Worm (Caenorhabditis elegans): Measurements from ENCODE around the gene argk-1.

argk-1 gene

ce11 chrV:16094862-16095261, 8.8 kb upstream of the argk-1 start:
- TF ChIP-seq flt-1 (GFP tag; IDR thresholded peaks at IDR 0.05): no peak
- no peak for TF ChIP-seq pes-1 (GFP tag; IDR thresholded peaks at IDR 0.05)
- no peak for TF ChIP-seq ceh-36 (tag; optimal IDR thresholded peaks at IDR 0.05)
- TF ChIP-seq tbx-11 (GFP tag; IDR thresholded peaks at IDR 0.05): no peak
- TF ChIP-seq hnd-1 (tag; optimal IDR thresholded peaks at IDR 0.05): no peak

- TF ChIP-seq tbx-11 (GFP tag; IDR thresholded peaks at IDR 0.05) (no peak), hmbx-1 (tag; optimal IDR thresholded peaks at IDR 0.05) (no peak), tbx-37 (GFP tag; conservative IDR thresholded peaks at IDR 0.05) (no peak), sea-1 (GFP tag; conservative IDR thresholded peaks at IDR 0.05) (no peak), pes-1 (GFP tag; IDR thresholded peaks at IDR 0.05) (no peak), scrt-1 (GFP tag; IDR thresholded peaks at IDR 0.05) (no peak), hmg-4 (GFP tag; optimal IDR thresholded peaks at IDR 0.05) (no peak), ceh-13 (GFP tag; optimal IDR thresholded peaks at IDR 0.05) (no peak), aly-1 (tag; optimal IDR thresholded peaks at IDR 0.05) (no peak), ama-1 (optimal IDR thresholded peaks at IDR 0.05) (no peak), tra-4 (tag; optimal IDR thresholded peaks at IDR 0.05) (no peak), B0310.2 (tag; optimal IDR thresholded peaks at IDR 0.05) (no peak), hnd-1 (tag; optimal IDR thresholded peaks at IDR 0.05) (no peak), ets-7 (tag; optimal IDR thresholded peaks at IDR 0.05) (no peak), F13C5.2 (tag; optimal IDR thresholded peaks at IDR 0.05) (no peak)
Observed at ce11 chrV:16099441-16099840, 4.3 kb upstream of the argk-1 start, which contains the start of gene str-7. Gene str-7 (minus strand): TSS chrV:16099541.

ce11 chrV:16100103-16100730, 3.5 kb upstream of the argk-1 start, which contains the start of gene cth-1:
Gene cth-1 (plus strand): TSS chrV:16100680.
- TF ChIP-seq ceh-36 (tag; optimal IDR thresholded peaks at IDR 0.05) (no peak), tbx-37 (GFP tag; conservative IDR thresholded peaks at IDR 0.05) (no peak), scrt-1 (GFP tag; IDR thresholded peaks at IDR 0.05) (no peak), tbx-11 (GFP tag; IDR thresholded peaks at IDR 0.05) (no peak)

DNA sequence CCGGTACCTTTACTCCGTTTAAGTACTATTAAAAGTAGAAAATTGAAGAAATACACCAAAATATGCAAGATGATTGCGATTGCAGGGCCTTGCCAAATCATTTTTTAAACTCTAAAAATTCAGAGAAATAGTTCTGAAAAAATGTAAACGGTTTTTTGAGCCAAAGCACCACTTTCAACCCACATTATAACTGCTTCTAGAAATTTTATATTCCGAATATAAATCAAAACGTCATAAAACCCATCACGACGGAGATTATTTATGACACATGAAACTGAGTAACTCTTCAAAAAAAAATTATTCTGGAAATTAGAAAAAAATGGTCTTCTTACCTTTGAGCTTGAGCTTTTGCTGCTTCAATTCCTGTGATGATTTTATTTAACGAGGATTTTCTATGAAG, 10.5 kb downstream of the argk-1 start, which contains the start of gene srxa-16:
TSS of gene srxa-16 (minus strand) at position 101 of the 400 bp plus-strand sequence.
- TF ChIP-seq sea-1 (GFP tag; conservative IDR thresholded peaks at IDR 0.05): no peak

ce11 chrV:16115381-16115780, 11.7 kb downstream of the argk-1 start, which contains the start of gene str-25:
Gene str-25 (plus strand): TSS chrV:16115681.
- no peak for TF ChIP-seq F13C5.2 (tag; optimal IDR thresholded peaks at IDR 0.05)
- TF ChIP-seq ceh-36 (tag; optimal IDR thresholded peaks at IDR 0.05): no peak
- TF ChIP-seq tra-4 (tag; optimal IDR thresholded peaks at IDR 0.05): no peak
- no peak for TF ChIP-seq flt-1 (GFP tag; IDR thresholded peaks at IDR 0.05)

DNA sequence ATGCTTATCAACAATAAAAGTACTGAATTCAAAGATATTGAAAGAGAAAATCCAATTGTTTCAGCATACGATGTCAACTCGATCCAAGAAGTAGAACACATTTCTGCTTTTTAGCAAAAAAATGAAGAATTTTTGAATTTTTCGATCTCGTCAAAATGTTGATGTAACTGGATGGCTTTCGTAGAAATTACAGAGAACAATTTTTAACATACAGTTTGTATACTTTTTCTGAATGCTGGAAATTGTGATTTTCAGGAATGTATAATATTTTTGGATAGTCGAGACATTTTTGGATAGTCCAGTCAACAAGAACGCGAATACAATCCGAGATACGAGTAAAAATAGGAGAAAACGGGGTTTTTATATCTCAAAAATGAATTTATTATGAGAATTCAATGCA, 14.9 kb downstream of the argk-1 start, which contains the start of gene str-103:
TSS of gene str-103 (minus strand) at position 101 of the 400 bp plus-strand sequence.
- no peak for TF ChIP-seq aly-1 (tag; optimal IDR thresholded peaks at IDR 0.05)
- no peak for TF ChIP-seq tra-4 (tag; optimal IDR thresholded peaks at IDR 0.05)
- TF ChIP-seq B0310.2 (tag; optimal IDR thresholded peaks at IDR 0.05): no peak
- TF ChIP-seq ama-1 (optimal IDR thresholded peaks at IDR 0.05): no peak
- no peak for TF ChIP-seq hmbx-1 (tag; optimal IDR thresholded peaks at IDR 0.05)
- TF ChIP-seq hnd-1 (tag; optimal IDR thresholded peaks at IDR 0.05): no peak
- TF ChIP-seq scrt-1 (GFP tag; IDR thresholded peaks at IDR 0.05): no peak
- no peak for TF ChIP-seq pes-1 (GFP tag; IDR thresholded peaks at IDR 0.05)

DNA sequence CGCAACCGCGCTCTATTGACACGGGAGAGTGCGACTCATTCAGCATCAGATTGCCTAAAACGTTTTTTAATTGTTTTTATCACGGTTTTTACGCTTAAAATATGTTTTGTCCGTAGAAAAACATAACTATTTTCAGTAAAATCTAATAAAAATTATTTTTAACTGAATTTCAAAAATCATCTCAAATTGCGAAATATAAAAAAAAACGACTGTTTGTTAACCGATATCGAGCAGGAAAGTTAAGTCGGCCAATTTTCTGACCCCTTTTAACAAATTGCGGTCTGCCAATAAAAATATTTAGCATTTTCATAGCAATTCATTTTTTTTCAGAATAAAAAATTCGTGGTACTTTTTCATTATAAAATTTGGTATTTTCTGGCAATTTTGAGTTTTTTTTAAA, 16.8 kb downstream of the argk-1 start:
- TF ChIP-seq hmbx-1 (tag; optimal IDR thresholded peaks at IDR 0.05) (no peak), sea-1 (GFP tag; conservative IDR thresholded peaks at IDR 0.05) (no peak), aly-1 (tag; optimal IDR thresholded peaks at IDR 0.05) (no peak), hmg-4 (GFP tag; optimal IDR thresholded peaks at IDR 0.05) (no peak), B0310.2 (tag; optimal IDR thresholded peaks at IDR 0.05) (no peak), ceh-13 (GFP tag; optimal IDR thresholded peaks at IDR 0.05) (no peak), F13C5.2 (tag; optimal IDR thresholded peaks at IDR 0.05) (no peak), tra-4 (tag; optimal IDR thresholded peaks at IDR 0.05) (no peak), flt-1 (GFP tag; IDR thresholded peaks at IDR 0.05) (no peak), ama-1 (optimal IDR thresholded peaks at IDR 0.05) (no peak)

ce11 chrV:16120922-16121321, 17.2 kb downstream of the argk-1 start, which contains the start of gene skr-3:
Gene skr-3 (plus strand): TSS chrV:16121084.
- no peak for TF ChIP-seq scrt-1 (GFP tag; IDR thresholded peaks at IDR 0.05)
- no peak for TF ChIP-seq hmbx-1 (tag; optimal IDR thresholded peaks at IDR 0.05)
- TF ChIP-seq tbx-11 (GFP tag; IDR thresholded peaks at IDR 0.05): no peak
- TF ChIP-seq hnd-1 (tag; optimal IDR thresholded peaks at IDR 0.05): no peak
- no peak for TF ChIP-seq B0310.2 (tag; optimal IDR thresholded peaks at IDR 0.05)
- TF ChIP-seq ceh-36 (tag; optimal IDR thresholded peaks at IDR 0.05): no peak
- TF ChIP-seq ceh-13 (GFP tag; optimal IDR thresholded peaks at IDR 0.05): no peak
- no peak for TF ChIP-seq F13C5.2 (tag; optimal IDR thresholded peaks at IDR 0.05)

DNA sequence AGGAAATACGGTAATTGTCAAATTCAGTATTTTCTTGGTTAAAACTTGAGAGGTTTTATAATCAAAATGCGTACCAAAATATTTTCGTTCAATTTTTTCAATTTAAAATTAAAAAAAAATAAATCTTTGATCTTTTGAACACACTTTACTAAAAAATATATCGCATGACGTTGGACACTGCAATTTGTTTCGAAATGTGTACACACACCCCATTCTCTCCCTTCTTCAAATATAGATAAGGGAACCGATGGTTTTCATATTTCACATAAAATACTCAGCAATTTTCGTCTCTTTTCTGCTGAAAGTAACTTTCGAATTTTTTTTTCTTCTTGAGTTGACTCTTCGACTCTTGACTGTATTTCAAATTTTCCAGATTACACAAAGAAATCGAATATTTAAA, 17.8 kb downstream of the argk-1 start:
- no peak for TF ChIP-seq sea-1 (GFP tag; conservative IDR thresholded peaks at IDR 0.05)
- TF ChIP-seq ama-1 (optimal IDR thresholded peaks at IDR 0.05): no peak
- no peak for TF ChIP-seq tra-4 (tag; optimal IDR thresholded peaks at IDR 0.05)
- TF ChIP-seq tbx-37 (GFP tag; conservative IDR thresholded peaks at IDR 0.05): no peak
- TF ChIP-seq hmg-4 (GFP tag; optimal IDR thresholded peaks at IDR 0.05): no peak
- no peak for TF ChIP-seq ets-7 (tag; optimal IDR thresholded peaks at IDR 0.05)
- no peak for TF ChIP-seq scrt-1 (GFP tag; IDR thresholded peaks at IDR 0.05)
- no peak for TF ChIP-seq B0310.2 (tag; optimal IDR thresholded peaks at IDR 0.05)
- TF ChIP-seq hmbx-1 (tag; optimal IDR thresholded peaks at IDR 0.05): no peak
- TF ChIP-seq flt-1 (GFP tag; IDR thresholded peaks at IDR 0.05): no peak
- no peak for TF ChIP-seq aly-1 (tag; optimal IDR thresholded peaks at IDR 0.05)
- no peak for TF ChIP-seq ceh-36 (tag; optimal IDR thresholded peaks at IDR 0.05)
- TF ChIP-seq ceh-13 (GFP tag; optimal IDR thresholded peaks at IDR 0.05): no peak
